Fruit fly (Drosophila melanogaster) S2 (cell line): ENCODE results near the gene CG4829.

Experiments
- CG8478 ChIP-seq: fragments of >200 bp; optimal IDR thresholded peaks from 2 replicates; lab custom pipeline; 2018
- CTCF ChIP-seq, 2 experiments: fragments of >200 bp; optimal IDR thresholded peaks; 2 replicates each; lab custom pipeline; 2018

dm6 chrX:16814351-16814750, 2.9 kb downstream of the CG4829 start:
- TF ChIP-seq CG8478: no peak
- no peak for TF ChIP-seq CTCF (optimal IDR thresholded peaks at IDR 0.05; lab: Kevin White, UChicago)
